Worm (Caenorhabditis elegans) whole organism, L1 larva: ENCODE measurements around the gene cdl-1.

Experiments
- ceh-88 ChIP-seq: fragments of 200-800 bp; sonication (Bioruptor generic); IDR thresholded peaks from 2 replicates; pipeline ENCODE4 v1.3.6; 2022; ENCODE audit warnings: missing genetic modification characterization, missing compliant biosample characterization
- egl-13 ChIP-seq: sonication (generic microtip); optimal IDR thresholded peaks from 2 replicates; lab custom pipeline; 2016; ENCODE audit warnings: missing genotype, missing genetic modification reagents, missing genetic modification characterization, missing compliant biosample characterization
- jun-1 ChIP-seq: fragments of 150-350 bp; optimal IDR thresholded peaks from 2 replicates; lab custom pipeline; 2014; ENCODE audit warnings: missing biosample characterization, missing genetic modification reagents, missing genetic modification characterization
- lin-13 ChIP-seq: fragments of 150-350 bp; optimal IDR thresholded peaks from 2 replicates; lab custom pipeline; 2014; ENCODE audit warnings: missing biosample characterization, missing genetic modification reagents, missing genetic modification characterization
- nhr-237 ChIP-seq: fragments of 150-350 bp; optimal IDR thresholded peaks from 2 replicates; lab custom pipeline; 2014; ENCODE audit warnings: missing biosample characterization, missing genetic modification characterization
- snpc-4 ChIP-seq: fragments of 150-350 bp; optimal IDR thresholded peaks from 2 replicates; lab custom pipeline; 2014; ENCODE audit warnings: missing biosample characterization, missing genetic modification characterization

- no peak for TF ChIP-seq ceh-88 (GFP tag; lab: Robert Waterston, UW)
- TF ChIP-seq egl-13 (tag; lab: Kevin White, UChicago), result peak; percentile 33
- no peak for TF ChIP-seq snpc-4 (tag; lab: Kevin White, UChicago)
- no peak for TF ChIP-seq nhr-237 (tag; lab: Kevin White, UChicago)
- TF ChIP-seq lin-13 (GFP tag; lab: Kevin White, UChicago), result no peak
- no peak for TF ChIP-seq jun-1 (tag; lab: Kevin White, UChicago)
Observed at ce11 chrII:10804442-10804841, 19.2 kb downstream of the cdl-1 start.
